Fruit fly (Drosophila melanogaster) whole organism, prepupa: ENCODE measurements around the gene Eig71Ek.

Source experiments
- Blimp-1 ChIP-seq: fragments of 200-800 bp; sonication (Bioruptor generic); optimal IDR thresholded peaks from 3 replicates; lab custom pipeline; 2017; ENCODE audit warnings: missing biosample characterization, missing genetic modification characterization, mild to moderate bottlenecking, moderate library complexity, missing genetic modification reagents
- CG10631 ChIP-seq: fragments of 200-800 bp; sonication (Bioruptor generic); optimal IDR thresholded peaks from 2 replicates; lab custom pipeline; 2016; ENCODE audit warnings: missing biosample characterization, missing genetic modification characterization
- CG10669 ChIP-seq: fragments of 200-800 bp; sonication (Bioruptor generic); optimal IDR thresholded peaks from 3 replicates; lab custom pipeline; 2018; ENCODE audit warnings: missing biosample characterization, mild to moderate bottlenecking, missing genetic modification characterization, moderate library complexity
- CG11294 ChIP-seq: fragments of 200-800 bp; sonication (Bioruptor generic); IDR thresholded peaks from 2 replicates; pipeline ENCODE4 v1.3.6; 2022; ENCODE audit warnings: missing biosample characterization, missing genetic modification characterization
- CG11762 ChIP-seq: fragments of 200-800 bp; sonication (Bioruptor generic); optimal IDR thresholded peaks from 3 replicates; lab custom pipeline; 2016; ENCODE audit warnings: missing biosample characterization, missing genetic modification characterization; ENCODE audit not compliant: insufficient read depth
- CG1621 ChIP-seq: fragments of 200-800 bp; sonication (Bioruptor generic); optimal IDR thresholded peaks from 3 replicates; lab custom pipeline; 2018; ENCODE audit warnings: missing biosample characterization, mild to moderate bottlenecking, missing genetic modification characterization
- CG16779 ChIP-seq: fragments of 200-800 bp; sonication (Bioruptor generic); optimal IDR thresholded peaks from 3 replicates; lab custom pipeline; 2017; ENCODE audit warnings: missing biosample characterization, mild to moderate bottlenecking, missing genetic modification characterization
- CG3032 ChIP-seq: fragments of 200-800 bp; optimal IDR thresholded peaks from 2 replicates; lab custom pipeline; 2019; ENCODE audit warnings: missing biosample characterization, mild to moderate bottlenecking, missing genetic modification characterization, moderate library complexity
- CG32006 ChIP-seq: fragments of 200-800 bp; sonication (Bioruptor generic); optimal IDR thresholded peaks from 3 replicates; lab custom pipeline; 2017; ENCODE audit warnings: missing biosample characterization, mild to moderate bottlenecking, missing genetic modification characterization
- CG34406 ChIP-seq: fragments of 200-800 bp; sonication (Bioruptor generic); optimal IDR thresholded peaks from 3 replicates; lab custom pipeline; 2016; ENCODE audit warnings: missing biosample characterization, missing genetic modification characterization
- CG6792 ChIP-seq: fragments of 200-800 bp; sonication (Bioruptor generic); optimal IDR thresholded peaks from 3 replicates; lab custom pipeline; 2016; ENCODE audit warnings: missing biosample characterization, missing genetic modification characterization
- CG6808 ChIP-seq: fragments of 200-800 bp; sonication (Bioruptor generic); optimal IDR thresholded peaks from 3 replicates; lab custom pipeline; 2017; ENCODE audit warnings: missing biosample characterization, missing genetic modification characterization, mild to moderate bottlenecking, moderate library complexity, missing genetic modification reagents
- CG6854 ChIP-seq: fragments of 200-800 bp; sonication (Bioruptor generic); optimal IDR thresholded peaks from 2 replicates; lab custom pipeline; 2017; ENCODE audit warnings: missing biosample characterization, mild to moderate bottlenecking, missing genetic modification characterization
- CG7368 ChIP-seq: fragments of 200-800 bp; sonication (Bioruptor generic); optimal IDR thresholded peaks from 3 replicates; lab custom pipeline; 2016; ENCODE audit warnings: missing biosample characterization, missing genetic modification characterization
- CG8119 ChIP-seq: fragments of 200-800 bp; sonication (Bioruptor generic); IDR thresholded peaks from 3 replicates; pipeline ENCODE4 v1.3.6; 2022; ENCODE audit warnings: missing biosample characterization, missing genetic modification characterization
- CG8319 ChIP-seq: fragments of 200-800 bp; sonication (Bioruptor generic); optimal IDR thresholded peaks from 3 replicates; lab custom pipeline; 2016; ENCODE audit warnings: missing biosample characterization, missing genetic modification characterization
- CG8632 ChIP-seq: fragments of 200-800 bp; sonication (Bioruptor generic); optimal IDR thresholded peaks from 3 replicates; lab custom pipeline; 2016; ENCODE audit warnings: missing biosample characterization, missing genetic modification characterization
- Eip78C ChIP-seq: fragments of 200-800 bp; sonication (Bioruptor generic); peaks from one replicate; lab custom pipeline; 2016; ENCODE audit warnings: missing biosample characterization, missing genetic modification characterization
- Eip93F ChIP-seq: fragments of 200-800 bp; sonication (Bioruptor generic); optimal IDR thresholded peaks from 2 replicates; lab custom pipeline; 2016; ENCODE audit warnings: missing biosample characterization, mild to moderate bottlenecking, missing genetic modification characterization
- Ets21C ChIP-seq: fragments of 200-800 bp; sonication (Bioruptor generic); optimal IDR thresholded peaks from 3 replicates; lab custom pipeline; 2016; ENCODE audit warnings: missing biosample characterization, missing genetic modification characterization
- Ets96B ChIP-seq: fragments of 200-800 bp; optimal IDR thresholded peaks from 2 replicates; lab custom pipeline; 2019; ENCODE audit warnings: missing biosample characterization, mild to moderate bottlenecking, missing genetic modification characterization, moderate library complexity
- Gug ChIP-seq: fragments of 200-800 bp; sonication (Bioruptor generic); IDR thresholded peaks from 2 replicates; pipeline ENCODE4 v1.3.6; 2022; ENCODE audit warnings: missing biosample characterization, missing genetic modification characterization
- Hr38 ChIP-seq: sonication (Bioruptor generic); optimal IDR thresholded peaks from 2 replicates; lab custom pipeline; 2016; ENCODE audit warnings: missing biosample characterization, missing genetic modification characterization
- Lpt ChIP-seq: fragments of 200-800 bp; sonication (Bioruptor generic); optimal IDR thresholded peaks from 3 replicates; lab custom pipeline; 2016; ENCODE audit warnings: missing biosample characterization, missing genetic modification characterization
- Met ChIP-seq: fragments of 200-800 bp; sonication (Bioruptor generic); optimal IDR thresholded peaks from 3 replicates; lab custom pipeline; 2016; ENCODE audit warnings: missing biosample characterization, missing genetic modification characterization
- OdsH ChIP-seq: fragments of 200-800 bp; sonication (Bioruptor generic); optimal IDR thresholded peaks from 3 replicates; lab custom pipeline; 2016; ENCODE audit warnings: missing biosample characterization, missing genetic modification characterization
- Smox ChIP-seq: fragments of 200-800 bp; sonication (Bioruptor generic); optimal IDR thresholded peaks from 3 replicates; lab custom pipeline; 2016; ENCODE audit warnings: missing biosample characterization, missing genetic modification characterization
- Sox14 ChIP-seq: fragments of 200-800 bp; sonication (Bioruptor generic); optimal IDR thresholded peaks from 3 replicates; lab custom pipeline; 2016; ENCODE audit warnings: missing biosample characterization, missing genetic modification characterization
- Sox15 ChIP-seq: fragments of 200-800 bp; sonication (Bioruptor generic); optimal IDR thresholded peaks from 3 replicates; lab custom pipeline; 2016; ENCODE audit warnings: missing biosample characterization, missing genetic modification characterization
- achi ChIP-seq: fragments of 200-800 bp; sonication (Bioruptor generic); optimal IDR thresholded peaks from 3 replicates; lab custom pipeline; 2016; ENCODE audit warnings: missing biosample characterization, missing genetic modification characterization
- acj6 ChIP-seq: fragments of 200-800 bp; sonication (Bioruptor generic); optimal IDR thresholded peaks from 3 replicates; lab custom pipeline; 2016; ENCODE audit warnings: missing biosample characterization, missing genetic modification characterization
- cyc ChIP-seq: fragments of 200-800 bp; sonication (Bioruptor generic); optimal IDR thresholded peaks from 3 replicates; lab custom pipeline; 2016; ENCODE audit warnings: missing biosample characterization, missing genetic modification characterization
- dac ChIP-seq: fragments of 200-800 bp; sonication (Bioruptor generic); optimal IDR thresholded peaks from 2 replicates; lab custom pipeline; 2017; ENCODE audit warnings: missing biosample characterization, mild to moderate bottlenecking, missing genetic modification characterization
- dsx ChIP-seq: fragments of 200-800 bp; optimal IDR thresholded peaks from 3 replicates; lab custom pipeline; 2019; ENCODE audit warnings: missing biosample characterization, mild to moderate bottlenecking, missing genetic modification characterization, moderate library complexity; ENCODE audit not compliant: poor library complexity, severe bottlenecking
- eg ChIP-seq: fragments of 200-800 bp; sonication (Bioruptor generic); IDR thresholded peaks from 3 replicates; pipeline ENCODE4 v1.3.6; 2022; ENCODE audit warnings: missing biosample characterization, missing genetic modification characterization
- esn ChIP-seq: fragments of 200-800 bp; sonication (Bioruptor generic); optimal IDR thresholded peaks from 2 replicates; lab custom pipeline; 2016; ENCODE audit warnings: missing biosample characterization, mild to moderate bottlenecking, missing genetic modification characterization, moderate library complexity
- fd59A ChIP-seq: fragments of 200-800 bp; sonication (Bioruptor generic); optimal IDR thresholded peaks from 2 replicates; lab custom pipeline; 2017; ENCODE audit warnings: missing biosample characterization, mild to moderate bottlenecking, missing genetic modification characterization, missing genetic modification reagents
- fd85E ChIP-seq: fragments of 200-800 bp; sonication (Bioruptor generic); optimal IDR thresholded peaks from 3 replicates; lab custom pipeline; 2016; ENCODE audit warnings: missing biosample characterization, missing genetic modification characterization
- fkh ChIP-seq: fragments of 200-800 bp; sonication (Bioruptor generic); optimal IDR thresholded peaks from 3 replicates; lab custom pipeline; 2017; ENCODE audit warnings: missing biosample characterization, mild to moderate bottlenecking, missing genetic modification characterization, moderate library complexity
- lz ChIP-seq: fragments of 200-800 bp; sonication (Bioruptor generic); optimal IDR thresholded peaks from 3 replicates; lab custom pipeline; 2016; ENCODE audit warnings: missing biosample characterization, missing genetic modification characterization
- net ChIP-seq: fragments of 200-800 bp; sonication (Bioruptor generic); optimal IDR thresholded peaks from 3 replicates; lab custom pipeline; 2016; ENCODE audit warnings: missing biosample characterization, missing genetic modification characterization
- pdm3 ChIP-seq: fragments of 200-800 bp; sonication (Bioruptor generic); optimal IDR thresholded peaks from 3 replicates; lab custom pipeline; 2016; ENCODE audit warnings: missing biosample characterization, missing genetic modification characterization
- salr ChIP-seq, 2 experiments: fragments of 200-800 bp; sonication (Bioruptor generic); optimal IDR thresholded peaks; 3 replicates each; lab custom pipeline; 2016 to 2018; ENCODE audit warnings: missing biosample characterization in 2 of 2, missing genetic modification characterization in 2 of 2, mild to moderate bottlenecking in 1 of 2
- spab ChIP-seq: fragments of 200-800 bp; sonication (Bioruptor generic); optimal IDR thresholded peaks from 2 replicates; lab custom pipeline; 2017; ENCODE audit warnings: missing biosample characterization, mild to moderate bottlenecking, missing genetic modification characterization, missing genetic modification reagents
- ss ChIP-seq, 2 experiments: fragments of 200-800 bp; sonication (Bioruptor generic); optimal IDR thresholded peaks; 2 replicates in 1 of 2; 3 replicates in 1 of 2; lab custom pipeline; 2017 to 2018; ENCODE audit warnings: mild to moderate bottlenecking in 2 of 2, missing biosample characterization in 2 of 2, missing genetic modification characterization in 2 of 2, moderate library complexity in 1 of 2
- svp ChIP-seq: fragments of 200-800 bp; sonication (Bioruptor generic); peaks from one replicate; lab custom pipeline; 2016; ENCODE audit warnings: missing biosample characterization, missing genetic modification characterization
- topi ChIP-seq: fragments of 200-800 bp; sonication (Bioruptor generic); optimal IDR thresholded peaks from 3 replicates; lab custom pipeline; 2016; ENCODE audit warnings: missing biosample characterization, missing genetic modification characterization
- vri ChIP-seq: fragments of 200-800 bp; sonication (Bioruptor generic); optimal IDR thresholded peaks from 3 replicates; lab custom pipeline; 2016; ENCODE audit warnings: missing biosample characterization, mild to moderate bottlenecking, missing genetic modification characterization

The Eig71Ek gene

DNA sequence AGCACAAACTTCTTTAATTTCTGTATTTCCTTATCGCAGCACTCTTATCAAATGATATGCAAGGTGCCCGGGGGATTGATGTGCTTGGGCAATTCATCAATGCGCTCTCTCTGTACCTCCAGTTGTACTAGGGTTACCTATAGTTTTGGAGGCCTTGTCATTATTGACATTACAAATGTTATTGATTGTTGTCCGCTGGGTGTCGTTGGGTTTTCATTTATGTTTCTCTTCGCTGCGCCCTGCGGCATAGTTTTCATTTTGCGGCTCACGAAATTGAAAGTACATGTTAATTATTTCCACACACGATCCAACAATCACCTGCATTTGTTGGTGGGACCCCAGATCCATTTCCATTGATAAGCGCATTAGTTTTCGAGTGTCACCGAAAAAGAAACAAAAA, 45.2 kb downstream of the Eig71Ek start:
- TF ChIP-seq CG8119 (no peak), Ets96B (no peak), fkh (GFP tag; lab: Kevin White, UChicago) (peak; percentile 70), CG10669 (GFP tag; lab: Kevin White, UChicago) (no peak)

DNA sequence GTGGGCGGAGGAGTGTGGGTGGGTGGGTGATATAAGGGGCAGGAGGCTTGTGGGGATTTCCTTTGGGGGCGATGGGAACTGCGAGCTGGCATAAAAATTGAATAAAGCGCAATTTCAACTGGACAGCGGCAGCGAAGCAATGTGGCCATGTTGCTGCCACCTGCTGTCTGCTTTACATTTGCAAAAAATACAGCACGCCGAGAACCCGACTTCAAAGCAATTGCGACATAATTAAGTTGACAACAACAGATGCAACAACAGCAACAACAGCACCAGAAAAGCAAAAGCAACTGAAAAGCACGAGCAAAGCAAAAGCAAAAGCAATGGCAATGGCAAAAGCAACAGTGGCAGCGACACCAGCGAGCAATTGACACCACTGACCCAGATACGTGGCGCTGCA, 47.1 kb downstream of the Eig71Ek start:
- no peak for TF ChIP-seq CG8319 (GFP tag; lab: Kevin White, UChicago)
- no peak for TF ChIP-seq CG6808 (GFP tag; lab: Kevin White, UChicago)
- TF ChIP-seq Eip93F (GFP tag; lab: Kevin White, UChicago): no peak

DNA sequence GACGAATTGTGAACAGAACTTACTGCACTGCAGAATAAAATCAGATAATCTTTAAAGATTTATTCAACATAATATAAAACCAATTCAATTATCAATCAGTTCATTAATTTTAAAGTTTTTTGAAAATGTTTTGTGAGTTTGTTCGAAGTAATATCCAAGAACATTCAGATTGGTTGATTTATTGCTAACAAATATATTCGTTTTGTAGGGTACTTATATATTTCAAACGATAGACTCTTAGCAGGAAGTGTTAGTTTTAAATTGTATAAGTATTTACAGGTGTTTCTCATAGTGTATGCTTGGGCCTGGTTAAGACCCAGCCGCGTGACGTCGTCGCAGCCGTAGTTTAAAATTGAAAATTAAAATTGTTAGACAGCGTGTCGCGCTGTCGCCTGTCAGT, 47.5 kb downstream of the Eig71Ek start:
- TF ChIP-seq dac (GFP tag; lab: Kevin White, UChicago) (peak; percentile 31), CG6792 (GFP tag; lab: Kevin White, UChicago) (no peak), Gug (GFP tag; lab: Robert Waterston, UW) (peak; percentile 47), spab (GFP tag; lab: Kevin White, UChicago) (no peak), Hr38 (GFP tag; lab: Kevin White, UChicago) (no peak), CG34406 (GFP tag; lab: Kevin White, UChicago) (no peak), acj6 (GFP tag; lab: Kevin White, UChicago) (no peak), pdm3 (GFP tag; lab: Kevin White, UChicago) (peak; percentile 30), CG8319 (GFP tag; lab: Kevin White, UChicago) (no peak), Lpt (GFP tag; lab: Kevin White, UChicago) (peak; percentile 37), CG3032 (tag; lab: Kevin White, UChicago) (no peak), Eip93F (GFP tag; lab: Kevin White, UChicago) (no peak), Sox15 (no peak), topi (no peak), CG11762 (no peak), svp (GFP tag; lab: Kevin White, UChicago) (no peak), CG8632 (GFP tag; lab: Kevin White, UChicago) (no peak), cyc (GFP tag; lab: Kevin White, UChicago) (no peak), achi (GFP tag; lab: Kevin White, UChicago) (peak; percentile 31), Sox14 (no peak), CG6854 (GFP tag; lab: Kevin White, UChicago) (no peak), OdsH (peak; percentile 49), Met (GFP tag; lab: Kevin White, UChicago) (no peak), fd59A (GFP tag; lab: Kevin White, UChicago) (no peak), CG6808 (GFP tag; lab: Kevin White, UChicago) (no peak), eg (GFP tag; lab: Robert Waterston, UW) (peak; percentile 79), CG32006 (peak; percentile 85), CG8119 (peak; percentile 64; the same call in 2 of the 3 replicates), Eip78C (peak; percentile 69), lz (GFP tag; lab: Kevin White, UChicago) (no peak), CG11294 (GFP tag; lab: Robert Waterston, UW) (peak; percentile 57; the same call in 1 of the 2 replicates), fd85E (GFP tag; lab: Kevin White, UChicago) (no peak), net (GFP tag; lab: Kevin White, UChicago) (peak; percentile 35), Ets96B (no peak), Smox (no peak), CG7368 (GFP tag; lab: Kevin White, UChicago) (no peak), esn (GFP tag; lab: Kevin White, UChicago) (no peak), ss (GFP tag; optimal IDR thresholded peaks at IDR 0.05; lab: Kevin White, UChicago) (no peak), CG16779 (no peak), CG1621 (no peak), Blimp-1 (no peak), vri (GFP tag; lab: Kevin White, UChicago) (no peak), CG10631 (GFP tag; lab: Kevin White, UChicago) (peak; percentile 20), salr (GFP tag; optimal IDR thresholded peaks at IDR 0.05; lab: Kevin White, UChicago) (peak in 1 of 2 experiments; percentile 28), Ets21C (GFP tag; lab: Kevin White, UChicago) (no peak), dsx (no peak)
